Fruit fly (Drosophila melanogaster): ENCODE data around the gene Vti1a.

The Vti1a gene

DNA sequence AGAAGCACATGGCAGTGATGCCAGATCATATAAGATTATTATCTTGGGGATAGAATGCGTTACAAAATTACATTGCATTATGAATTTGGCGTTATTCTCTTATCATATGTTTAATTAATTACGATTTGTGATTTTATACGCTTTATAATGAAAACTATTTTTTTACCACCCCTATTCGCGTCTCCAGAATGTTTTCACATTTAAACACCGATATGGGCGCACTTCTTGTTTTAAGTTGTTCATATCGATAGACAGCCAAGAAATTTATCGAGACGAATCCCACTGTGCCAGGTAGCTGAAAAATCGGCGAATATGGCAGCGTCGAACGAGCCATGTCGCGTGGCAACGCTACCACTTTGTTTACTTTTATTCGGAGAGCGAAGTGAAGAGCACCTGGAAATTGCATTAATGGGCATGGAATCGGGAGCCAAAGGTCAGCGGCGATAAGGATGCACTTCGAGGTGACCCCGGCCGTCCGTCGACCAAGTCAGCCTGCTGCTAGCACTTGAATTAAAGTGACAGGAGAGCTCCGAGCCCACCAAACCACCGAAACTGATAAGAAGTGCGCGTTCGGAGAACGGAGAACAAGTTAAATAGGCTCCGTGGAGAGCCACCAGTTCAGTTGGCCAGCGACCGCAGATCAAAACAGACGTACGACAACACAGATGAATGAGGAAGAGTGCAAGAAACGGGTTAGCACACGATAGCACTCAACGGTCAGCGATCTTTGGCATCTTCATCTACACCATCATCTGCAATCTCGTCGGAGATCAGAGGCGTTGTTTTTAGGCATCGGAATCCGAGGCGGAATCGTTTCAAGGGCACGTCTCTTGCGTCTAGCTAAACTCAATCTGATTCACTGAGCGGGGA, 44.3 kb downstream of the Vti1a start, which contains the start of gene Gale:
Gene Gale, plus strand, starts transcription at position 401 of the 870 bp plus-strand sequence.
- no peak for TF ChIP-seq EcR (GFP tag; optimal IDR thresholded peaks at IDR 0.05)
- TF ChIP-seq Dll (optimal IDR thresholded peaks at IDR 0.05): no peak
- no peak for TF ChIP-seq psq (optimal IDR thresholded peaks at IDR 0.05)

- TF ChIP-seq pan (optimal IDR thresholded peaks at IDR 0.05): no peak
- no peak for TF ChIP-seq CG8478 (optimal IDR thresholded peaks at IDR 0.05)
- no peak for TF ChIP-seq Dll (optimal IDR thresholded peaks at IDR 0.05)
These were observed 45.2 kb downstream of the Vti1a start for dm6 chr3L:647529-647928.

- TF ChIP-seq usp (GFP tag; optimal IDR thresholded peaks at IDR 0.05) (no peak), pan (optimal IDR thresholded peaks at IDR 0.05) (no peak), EcR (GFP tag; optimal IDR thresholded peaks at IDR 0.05) (no peak)
These were observed 47.2 kb downstream of the Vti1a start for dm6 chr3L:645426-646036.

DNA sequence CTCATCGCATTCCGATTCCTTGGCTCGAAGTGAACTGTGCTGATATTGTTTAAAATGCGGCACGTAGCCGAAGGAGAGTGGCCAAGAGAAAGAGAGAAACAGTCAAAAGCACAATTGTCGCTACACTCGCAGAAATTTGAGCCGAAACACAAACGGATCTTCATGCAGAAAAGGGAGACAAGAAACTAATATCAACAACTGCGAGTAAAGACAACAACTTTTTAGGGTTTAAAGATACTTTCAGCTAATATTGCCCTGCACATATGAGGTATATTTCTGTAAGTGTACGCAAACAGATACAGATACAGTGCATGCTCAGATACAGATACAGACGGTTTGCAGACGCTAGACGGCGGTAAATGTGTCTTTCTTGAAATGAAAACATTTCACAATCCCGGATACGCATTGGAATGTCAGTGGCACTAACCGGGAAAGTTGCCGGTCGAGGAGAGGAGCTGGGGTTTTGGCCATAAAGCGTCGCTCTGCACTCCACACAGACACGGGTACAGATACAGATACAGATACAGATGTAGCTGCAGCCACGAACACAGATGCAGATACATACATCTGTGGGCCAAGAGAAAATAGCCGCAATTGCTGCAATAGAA, 48.5 kb downstream of the Vti1a start:
- no peak for TF ChIP-seq Dll (optimal IDR thresholded peaks at IDR 0.05)
- TF ChIP-seq CG8478 (optimal IDR thresholded peaks at IDR 0.05): no peak
- no peak for TF ChIP-seq pan (optimal IDR thresholded peaks at IDR 0.05)

DNA sequence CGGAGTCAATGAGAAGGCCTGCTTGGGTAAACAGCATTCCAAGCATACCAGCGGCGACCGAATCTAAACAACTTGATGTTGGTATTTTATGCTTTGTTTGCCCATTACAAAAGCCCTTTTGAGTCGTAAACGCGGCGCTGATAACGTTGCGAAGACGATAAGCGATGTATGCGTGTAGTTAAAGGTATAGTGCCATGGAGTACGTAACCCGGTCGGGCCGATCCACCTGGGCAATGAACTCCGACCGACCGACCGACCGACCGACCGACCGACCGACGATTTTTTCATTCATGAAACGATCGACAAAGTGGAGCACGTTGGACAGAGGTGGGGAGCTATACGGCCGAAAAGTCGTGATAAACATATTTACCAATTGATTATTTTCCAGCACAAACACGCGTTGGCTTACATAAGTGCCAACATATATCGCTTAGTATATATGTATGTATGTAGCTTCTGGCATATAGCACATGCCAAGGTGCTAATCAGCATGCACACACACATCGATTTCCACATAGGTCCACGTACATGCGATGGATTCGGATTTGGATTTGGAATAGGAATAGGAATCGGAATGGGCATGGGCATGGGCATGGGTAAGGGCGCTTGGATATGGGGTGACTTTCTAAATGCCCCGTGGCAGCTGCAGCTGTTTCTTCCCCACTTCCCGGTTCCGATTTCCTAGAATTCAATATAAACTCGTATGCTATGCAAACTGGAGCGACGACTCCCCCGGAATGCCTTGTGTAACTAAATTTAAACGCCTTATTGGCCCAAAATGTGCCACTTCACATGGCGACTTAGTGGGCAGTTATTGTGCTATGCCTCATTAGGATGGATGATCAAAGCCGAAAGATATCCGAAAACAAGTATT, 49.6 kb downstream of the Vti1a start:
- TF ChIP-seq usp (GFP tag; optimal IDR thresholded peaks at IDR 0.05) (no peak), pan (optimal IDR thresholded peaks at IDR 0.05) (no peak), CG8478 (optimal IDR thresholded peaks at IDR 0.05) (no peak), psq (optimal IDR thresholded peaks at IDR 0.05) (no peak), EcR (GFP tag; optimal IDR thresholded peaks at IDR 0.05) (no peak), Dll (optimal IDR thresholded peaks at IDR 0.05) (no peak)

DNA sequence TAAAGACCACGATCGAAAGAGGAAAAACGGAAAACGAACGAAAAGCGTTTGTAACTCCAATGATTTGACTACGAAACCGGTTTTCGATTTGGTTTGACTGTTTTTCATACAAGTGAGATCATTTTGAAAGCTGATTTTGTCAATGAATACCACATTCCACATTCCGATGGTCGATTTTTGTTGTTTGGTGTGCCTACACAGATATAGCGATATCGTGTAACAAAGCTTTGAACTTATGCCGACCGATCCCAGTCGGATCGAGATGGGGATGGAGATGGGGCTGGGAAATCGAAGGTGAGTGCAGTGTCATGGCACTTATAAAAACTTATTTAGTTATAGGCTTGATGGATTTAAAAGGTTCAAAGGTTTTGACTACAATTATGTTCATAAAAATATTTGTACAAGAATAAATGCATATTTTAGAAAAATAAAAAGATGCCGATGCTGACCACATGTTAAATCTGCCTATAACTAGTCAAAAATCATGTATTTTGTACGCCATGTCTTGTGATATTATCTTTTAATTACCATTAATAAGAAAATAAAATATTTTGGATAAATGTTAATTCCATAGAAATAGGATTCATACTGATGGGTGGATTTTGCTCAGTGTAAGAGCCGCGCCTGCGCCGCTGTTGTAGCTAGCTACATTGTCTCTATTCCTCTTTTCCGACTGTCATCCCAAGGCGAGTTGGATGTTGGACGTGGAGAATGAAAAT, 50.4 kb downstream of the Vti1a start:
- TF ChIP-seq EcR (GFP tag; optimal IDR thresholded peaks at IDR 0.05): no peak
- TF ChIP-seq CG8478 (optimal IDR thresholded peaks at IDR 0.05): no peak
- TF ChIP-seq usp (GFP tag; optimal IDR thresholded peaks at IDR 0.05): no peak
- no peak for TF ChIP-seq Dll (optimal IDR thresholded peaks at IDR 0.05)
- TF ChIP-seq pan (optimal IDR thresholded peaks at IDR 0.05): no peak
- TF ChIP-seq psq (optimal IDR thresholded peaks at IDR 0.05): no peak
